Fruit fly (Drosophila melanogaster) whole organism, embryonic: ENCODE results near the gene Mks1.
A peak's percentile ranks its signal among the peaks of the same experiment; 100 is the strongest.

Source experiments
- Aef1 ChIP-seq: fragments of 200-800 bp; sonication (Bioruptor generic); IDR thresholded peaks from 3 replicates; pipeline ENCODE4 v1.3.6; 2022; ENCODE audit warnings: missing biosample characterization, missing genetic modification characterization
- Atf3 ChIP-seq: fragments of 200-800 bp; sonication (Bioruptor generic); optimal IDR thresholded peaks from 3 replicates; lab custom pipeline; 2016; ENCODE audit warnings: missing biosample characterization, missing genetic modification characterization
- Blimp-1 ChIP-seq: fragments of 200-800 bp; sonication (Bioruptor generic); optimal IDR thresholded peaks from 3 replicates; lab custom pipeline; 2018; ENCODE audit warnings: missing biosample characterization, missing genetic modification characterization, mild to moderate bottlenecking, moderate library complexity, missing genetic modification reagents
- Bteb2 ChIP-seq: fragments of 200-800 bp; sonication (Bioruptor generic); optimal IDR thresholded peaks from 2 replicates; lab custom pipeline; 2016; ENCODE audit warnings: missing biosample characterization, missing genetic modification characterization
- C15 ChIP-seq: fragments of 200-800 bp; sonication (Bioruptor generic); IDR thresholded peaks from 3 replicates; pipeline ENCODE4 v1.3.6; 2022; ENCODE audit warnings: missing biosample characterization, missing genetic modification characterization
- CG10462 ChIP-seq: fragments of 200-800 bp; sonication (Bioruptor generic); optimal IDR thresholded peaks from 2 replicates; lab custom pipeline; 2016; ENCODE audit warnings: missing biosample characterization, missing genetic modification characterization
- CG11085 ChIP-seq: fragments of 200-800 bp; sonication (Bioruptor generic); IDR thresholded peaks from 2 replicates; pipeline ENCODE4 v1.3.6; 2022; ENCODE audit warnings: missing biosample characterization, missing genetic modification characterization
- CG11504 ChIP-seq: fragments of 200-800 bp; sonication (Bioruptor generic); optimal IDR thresholded peaks from 3 replicates; lab custom pipeline; 2019; ENCODE audit warnings: missing biosample characterization, mild to moderate bottlenecking, missing genetic modification characterization, moderate library complexity
- CG12104 ChIP-seq: fragments of 200-800 bp; sonication (Bioruptor generic); optimal IDR thresholded peaks from 3 replicates; lab custom pipeline; 2016; ENCODE audit warnings: missing biosample characterization, missing genetic modification characterization
- CG13624 ChIP-seq: fragments of 200-800 bp; sonication (Bioruptor generic); optimal IDR thresholded peaks from 2 replicates; lab custom pipeline; 2016; ENCODE audit warnings: missing biosample characterization, missing genetic modification characterization
- CG14860 ChIP-seq: fragments of 200-800 bp; sonication (Bioruptor generic); IDR thresholded peaks from 3 replicates; pipeline ENCODE4 v1.3.6; 2022; ENCODE audit warnings: missing biosample characterization, missing genetic modification characterization; ENCODE audit not compliant: partially characterized antibody
- CG15514 ChIP-seq: fragments of 200-800 bp; sonication (Bioruptor generic); optimal IDR thresholded peaks from 3 replicates; lab custom pipeline; 2017; ENCODE audit warnings: missing biosample characterization, missing genetic modification characterization, mild to moderate bottlenecking, moderate library complexity, missing genetic modification reagents
- CG17361 ChIP-seq: fragments of 200-800 bp; sonication (Bioruptor generic); IDR thresholded peaks from 3 replicates; pipeline ENCODE4 v1.3.6; 2022; ENCODE audit warnings: missing biosample characterization, missing genetic modification characterization
- CG18011 ChIP-seq: fragments of 200-800 bp; sonication (Bioruptor generic); optimal IDR thresholded peaks from 2 replicates; lab custom pipeline; 2017; ENCODE audit warnings: missing biosample characterization, missing genetic modification characterization, mild to moderate bottlenecking, moderate library complexity, missing genotype
- CG34224 ChIP-seq: fragments of 200-800 bp; sonication (Bioruptor generic); IDR thresholded peaks from 3 replicates; pipeline ENCODE4 v1.3.6; 2022; ENCODE audit warnings: missing biosample characterization, missing genetic modification characterization; ENCODE audit not compliant: partially characterized antibody
- CG4282 ChIP-seq: fragments of 200-800 bp; sonication (Bioruptor generic); optimal IDR thresholded peaks from 2 replicates; lab custom pipeline; 2016; ENCODE audit warnings: missing biosample characterization, missing genetic modification characterization
- CG6683 ChIP-seq: fragments of 200-800 bp; sonication (Bioruptor generic); optimal IDR thresholded peaks from 2 replicates; lab custom pipeline; 2017; ENCODE audit warnings: missing biosample characterization, mild to moderate bottlenecking, missing genetic modification characterization, missing genetic modification reagents
- CG7556 ChIP-seq: fragments of 200-800 bp; sonication (Bioruptor generic); optimal IDR thresholded peaks from 2 replicates; lab custom pipeline; 2017; ENCODE audit warnings: missing biosample characterization, mild to moderate bottlenecking, missing genetic modification characterization
- CG8924 ChIP-seq: fragments of 200-800 bp; optimal IDR thresholded peaks from 3 replicates; lab custom pipeline; 2019; ENCODE audit warnings: missing biosample characterization, mild to moderate bottlenecking, missing genetic modification characterization, moderate library complexity
- CG9215 ChIP-seq: fragments of 200-800 bp; sonication (Bioruptor generic); IDR thresholded peaks from 2 replicates; pipeline ENCODE4 v1.3.6; 2022; ENCODE audit warnings: missing biosample characterization, missing genetic modification characterization
- CG9437 ChIP-seq: fragments of 200-800 bp; sonication (Bioruptor generic); optimal IDR thresholded peaks from 2 replicates; lab custom pipeline; 2018; ENCODE audit warnings: missing biosample characterization, mild to moderate bottlenecking, missing genetic modification characterization
- D19B ChIP-seq: fragments of 200-800 bp; sonication (Bioruptor generic); optimal IDR thresholded peaks from 2 replicates; lab custom pipeline; 2017; ENCODE audit warnings: missing biosample characterization, mild to moderate bottlenecking, missing genetic modification characterization
- Dad ChIP-seq: fragments of 200-800 bp; sonication (Bioruptor generic); optimal IDR thresholded peaks from 3 replicates; lab custom pipeline; 2016; ENCODE audit warnings: missing biosample characterization, missing genetic modification characterization
- Dbx ChIP-seq: fragments of 200-800 bp; sonication (Bioruptor generic); IDR thresholded peaks from 3 replicates; pipeline ENCODE4 v1.3.6; 2022; ENCODE audit warnings: missing biosample characterization, missing genetic modification characterization
- E2f1 ChIP-seq: fragments of 200-800 bp; sonication (Bioruptor generic); IDR thresholded peaks from 2 replicates; pipeline ENCODE4 v1.3.6; 2022; ENCODE audit warnings: missing biosample characterization, missing genetic modification characterization
- E2f2 ChIP-seq: fragments of 200-800 bp; sonication (Bioruptor generic); IDR thresholded peaks from 2 replicates; pipeline ENCODE4 v1.3.6; 2022; ENCODE audit warnings: missing biosample characterization, missing genetic modification characterization
- ERR ChIP-seq: fragments of 200-800 bp; sonication (Bioruptor generic); optimal IDR thresholded peaks from 2 replicates; lab custom pipeline; 2016; ENCODE audit warnings: missing biosample characterization, missing genetic modification characterization
- Fer3 ChIP-seq: fragments of 200-800 bp; sonication (Bioruptor generic); optimal IDR thresholded peaks from 2 replicates; lab custom pipeline; 2018; ENCODE audit warnings: missing biosample characterization, mild to moderate bottlenecking, missing genetic modification characterization, moderate library complexity
- HLH4C ChIP-seq: fragments of 200-800 bp; sonication (Bioruptor generic); IDR thresholded peaks from 3 replicates; pipeline ENCODE4 v1.3.6; 2022; ENCODE audit warnings: missing biosample characterization, missing genetic modification characterization; ENCODE audit not compliant: partially characterized antibody
- Hmx ChIP-seq: fragments of 200-800 bp; sonication (Bioruptor generic); optimal IDR thresholded peaks from 2 replicates; lab custom pipeline; 2016; ENCODE audit warnings: missing biosample characterization, missing genetic modification characterization
- MBD-R2 ChIP-seq: fragments of 200-800 bp; sonication (Bioruptor generic); IDR thresholded peaks from 2 replicates; pipeline ENCODE4 v1.3.6; 2022; ENCODE audit warnings: missing biosample characterization, missing genetic modification characterization
- Nf-YC ChIP-seq: fragments of 200-800 bp; optimal IDR thresholded peaks from 3 replicates; lab custom pipeline; 2019; ENCODE audit warnings: missing biosample characterization, mild to moderate bottlenecking, missing genetic modification characterization, moderate library complexity
- Opbp ChIP-seq: fragments of 200-800 bp; sonication (Bioruptor generic); IDR thresholded peaks from 3 replicates; pipeline ENCODE4 v1.3.6; 2022; ENCODE audit warnings: missing biosample characterization, missing genetic modification characterization; ENCODE audit not compliant: partially characterized antibody
- Pdp1 ChIP-seq, 2 experiments: fragments of 200-800 bp; sonication (Bioruptor generic); optimal IDR thresholded peaks; 3 replicates each; lab custom pipeline; 2016; ENCODE audit warnings: missing biosample characterization in 2 of 2, missing genetic modification characterization in 2 of 2, mild to moderate bottlenecking in 1 of 2, moderate library complexity in 1 of 2
- abd-A ChIP-seq: fragments of 200-800 bp; sonication (Bioruptor generic); optimal IDR thresholded peaks from 3 replicates; lab custom pipeline; 2019; ENCODE audit warnings: missing biosample characterization, mild to moderate bottlenecking, missing genetic modification characterization, moderate library complexity
- amos ChIP-seq: fragments of 200-800 bp; sonication (Bioruptor generic); IDR thresholded peaks from 2 replicates; pipeline ENCODE4 v1.3.6; 2022; ENCODE audit warnings: missing biosample characterization, missing genetic modification characterization; ENCODE audit not compliant: partially characterized antibody
- bbx ChIP-seq: fragments of 200-800 bp; sonication (Bioruptor generic); IDR thresholded peaks from 2 replicates; pipeline ENCODE4 v1.3.6; 2022; ENCODE audit warnings: missing biosample characterization, missing genetic modification characterization; ENCODE audit not compliant: partially characterized antibody
- chn ChIP-seq: fragments of 200-800 bp; sonication (Bioruptor generic); optimal IDR thresholded peaks from 2 replicates; lab custom pipeline; 2016; ENCODE audit warnings: missing biosample characterization, missing genetic modification characterization
- dati ChIP-seq: fragments of 200-800 bp; sonication (Bioruptor generic); IDR thresholded peaks from 2 replicates; pipeline ENCODE4 v1.3.6; 2022; ENCODE audit warnings: missing biosample characterization, missing genetic modification characterization
- dimm ChIP-seq: fragments of 200-800 bp; sonication (Bioruptor generic); IDR thresholded peaks from 2 replicates; pipeline ENCODE4 v1.3.6; 2022; ENCODE audit warnings: missing biosample characterization, missing genetic modification characterization
- en ChIP-seq: fragments of 200-800 bp; sonication (Bioruptor generic); optimal IDR thresholded peaks from 2 replicates; lab custom pipeline; 2016; ENCODE audit warnings: missing biosample characterization, missing genetic modification characterization
- fd102C ChIP-seq: fragments of 200-800 bp; sonication (Bioruptor generic); optimal IDR thresholded peaks from 2 replicates; lab custom pipeline; 2018; ENCODE audit warnings: missing biosample characterization, mild to moderate bottlenecking, missing genetic modification characterization, moderate library complexity
- fru ChIP-seq: fragments of >200 bp; optimal IDR thresholded peaks from 2 replicates; lab custom pipeline; 2017
- nerfin-2 ChIP-seq: fragments of 200-800 bp; sonication (Bioruptor generic); IDR thresholded peaks from 2 replicates; pipeline ENCODE4 v1.3.6; 2022; ENCODE audit warnings: missing biosample characterization, missing genetic modification characterization; ENCODE audit not compliant: partially characterized antibody
- sisA ChIP-seq: fragments of 200-800 bp; sonication (Bioruptor generic); IDR thresholded peaks from 2 replicates; pipeline ENCODE4 v1.3.6; 2022; ENCODE audit warnings: missing biosample characterization, missing genetic modification characterization
- sug ChIP-seq: fragments of 200-800 bp; optimal IDR thresholded peaks from 2 replicates; lab custom pipeline; 2019; ENCODE audit warnings: missing biosample characterization, mild to moderate bottlenecking, missing genetic modification characterization, moderate library complexity
- tin ChIP-seq: fragments of 200-800 bp; sonication (Bioruptor generic); optimal IDR thresholded peaks from 3 replicates; lab custom pipeline; 2016; ENCODE audit warnings: missing biosample characterization, missing genetic modification characterization
- unpg ChIP-seq: fragments of 200-800 bp; sonication (Bioruptor generic); optimal IDR thresholded peaks from 3 replicates; lab custom pipeline; 2018; ENCODE audit warnings: missing biosample characterization, mild to moderate bottlenecking, missing genetic modification characterization, moderate library complexity
- zen ChIP-seq: fragments of 200-800 bp; sonication (Bioruptor generic); optimal IDR thresholded peaks from 3 replicates; lab custom pipeline; 2018; ENCODE audit warnings: missing biosample characterization, mild to moderate bottlenecking, missing genetic modification characterization, moderate library complexity

Gene Mks1

dm6 chrX:12462936-12463558 is 33.4 kb downstream of the Mks1 start, which contains the start of the genes Rab40 and CG42258 (continued):
- no peak for TF ChIP-seq fd102C
- no peak for TF ChIP-seq ERR
- TF ChIP-seq Hmx, result peak; percentile 3
- TF ChIP-seq MBD-R2 (GFP tag; lab: Robert Waterston, UW), result no peak; the same call in none of the 2 replicates
- TF ChIP-seq CG14860, result peak; percentile 38; the same call in 2 of the 3 replicates
- TF ChIP-seq CG7556 (GFP tag; lab: Kevin White, UChicago), result peak; percentile 25
- no peak for TF ChIP-seq CG18011 (GFP tag; lab: Kevin White, UChicago)
- TF ChIP-seq dimm (GFP tag; lab: Robert Waterston, UW), result no peak
- TF ChIP-seq CG11504 (tag; lab: Kevin White, UChicago), result peak; percentile 43
- peak; percentile 33 for TF ChIP-seq Atf3 (GFP tag; lab: Kevin White, UChicago)
- TF ChIP-seq nerfin-2 (GFP tag; lab: Robert Waterston, UW), result peak; percentile 40; the same call in 1 of the 2 replicates
- TF ChIP-seq CG4282 (GFP tag; lab: Kevin White, UChicago), result no peak
- TF ChIP-seq unpg, result no peak
- TF ChIP-seq CG9215 (GFP tag; lab: Robert Waterston, UW), result peak; percentile 48; the same call in 1 of the 2 replicates
- no peak for TF ChIP-seq fru (lab: Kevin White, UChicago)
- peak; percentile 46 for TF ChIP-seq chn (GFP tag; lab: Kevin White, UChicago)
- peak; percentile 54 for TF ChIP-seq CG12104
- peak; percentile 26 for TF ChIP-seq Fer3 (tag; lab: Kevin White, UChicago)
- no peak for TF ChIP-seq zen (tag; lab: Kevin White, UChicago)
- peak; percentile 43 for TF ChIP-seq CG9437 (GFP tag; lab: Kevin White, UChicago)
- TF ChIP-seq E2f2 (GFP tag; lab: Robert Waterston, UW), result 0 out of 2 replicates have a peak, but pooled peaks have one; percentile 17
- TF ChIP-seq Dbx (GFP tag; lab: Robert Waterston, UW), result peak; percentile 64; the same call in 2 of the 3 replicates
- TF ChIP-seq D19B (GFP tag; lab: Kevin White, UChicago), result no peak
- TF ChIP-seq CG11085 (GFP tag; lab: Robert Waterston, UW), result no peak
- TF ChIP-seq sug, result peak; percentile 42
- peak; percentile 44 for TF ChIP-seq sisA (GFP tag; lab: Robert Waterston, UW)
- no peak for TF ChIP-seq C15 (GFP tag; lab: Robert Waterston, UW)
- TF ChIP-seq Aef1 (GFP tag; lab: Robert Waterston, UW), result no peak
- no peak for TF ChIP-seq E2f1 (GFP tag; lab: Robert Waterston, UW)
- peak; percentile 22 for TF ChIP-seq Bteb2 (GFP tag; lab: Kevin White, UChicago)
- TF ChIP-seq amos (GFP tag; lab: Robert Waterston, UW), result peak; percentile 53; the same call in 1 of the 2 replicates
- peak; percentile 31 for TF ChIP-seq Nf-YC (tag; lab: Kevin White, UChicago)
- TF ChIP-seq tin (GFP tag; lab: Kevin White, UChicago), result peak; percentile 55
- TF ChIP-seq Pdp1 (GFP tag; optimal IDR thresholded peaks at IDR 0.05; lab: Kevin White, UChicago), result peak; percentile 49 to 51
- TF ChIP-seq dati (GFP tag; lab: Robert Waterston, UW), result no peak
- peak; percentile 47 for TF ChIP-seq bbx (GFP tag; lab: Robert Waterston, UW)
- TF ChIP-seq abd-A (tag; lab: Kevin White, UChicago), result no peak
- no peak for TF ChIP-seq en
- TF ChIP-seq CG6683 (GFP tag; lab: Kevin White, UChicago), result no peak
- TF ChIP-seq CG15514, result peak; percentile 41
- peak; percentile 61 for TF ChIP-seq CG13624 (GFP tag; lab: Kevin White, UChicago)
- TF ChIP-seq Opbp, result peak; percentile 62
- TF ChIP-seq CG34224 (GFP tag; lab: Robert Waterston, UW), result peak; percentile 48
- TF ChIP-seq Dad (GFP tag; lab: Kevin White, UChicago), result peak; percentile 21
- peak; percentile 0 for TF ChIP-seq Blimp-1 (GFP tag; lab: Kevin White, UChicago)
- TF ChIP-seq CG10462 (GFP tag; lab: Kevin White, UChicago), result no peak
- peak; percentile 54; the same call in 1 of the 3 replicates for TF ChIP-seq HLH4C (GFP tag; lab: Robert Waterston, UW)
- TF ChIP-seq CG8924 (tag; lab: Kevin White, UChicago), result peak; percentile 28
- TF ChIP-seq CG17361 (GFP tag; lab: Robert Waterston, UW), result peak; percentile 80
